Worm (Caenorhabditis elegans): ENCODE results near the gene F07G11.1.

Gene F07G11.1

DNA sequence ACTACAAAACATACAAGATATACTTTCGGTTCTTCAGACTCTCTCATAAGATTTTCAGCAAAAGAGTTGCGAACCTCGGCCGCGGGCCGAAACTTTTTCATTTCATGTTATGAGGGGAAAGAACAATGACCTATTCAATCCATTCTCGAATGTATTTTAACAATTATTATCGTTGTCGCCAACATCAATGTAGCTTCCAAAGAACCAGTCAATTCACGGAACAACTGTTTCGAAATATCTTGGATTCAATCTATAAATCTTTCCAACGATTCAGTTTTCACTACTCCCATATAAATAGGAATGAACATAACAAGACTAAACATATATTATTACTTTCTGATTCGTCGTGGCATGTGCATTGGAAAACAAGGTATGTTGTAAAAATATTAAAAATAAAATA lies at the start of gene F07G11.1:
Gene F07G11.1, plus strand, starts transcription at position 301 of the 400 bp plus-strand sequence.
- TF ChIP-seq alr-1 (tag; optimal IDR thresholded peaks at IDR 0.05) (no peak), nhr-11 (tag; optimal IDR thresholded peaks at IDR 0.05) (no peak), R02D3.7 (tag; optimal IDR thresholded peaks at IDR 0.05) (no peak), ztf-4 (tag; optimal IDR thresholded peaks at IDR 0.05) (no peak), unc-39 (tag; optimal IDR thresholded peaks at IDR 0.05) (no peak), aly-2 (tag; optimal IDR thresholded peaks at IDR 0.05) (no peak), nhr-23 (tag; optimal IDR thresholded peaks at IDR 0.05) (no peak), ztf-11 (tag; optimal IDR thresholded peaks at IDR 0.05) (no peak), nhr-12 (tag; optimal IDR thresholded peaks at IDR 0.05) (no peak), nhr-10 (tag; optimal IDR thresholded peaks at IDR 0.05) (no peak), peb-1 (tag; optimal IDR thresholded peaks at IDR 0.05) (no peak), Y55F3AM.14 (GFP tag; optimal IDR thresholded peaks at IDR 0.05) (no peak), crh-2 (tag; optimal IDR thresholded peaks at IDR 0.05) (no peak), unc-62 (GFP tag; optimal IDR thresholded peaks at IDR 0.05) (no peak), unc-55 (GFP tag; optimal IDR thresholded peaks at IDR 0.05) (no peak), lin-11 (tag; optimal IDR thresholded peaks at IDR 0.05) (no peak), ceh-82 (tag; optimal IDR thresholded peaks at IDR 0.05) (no peak)

DNA sequence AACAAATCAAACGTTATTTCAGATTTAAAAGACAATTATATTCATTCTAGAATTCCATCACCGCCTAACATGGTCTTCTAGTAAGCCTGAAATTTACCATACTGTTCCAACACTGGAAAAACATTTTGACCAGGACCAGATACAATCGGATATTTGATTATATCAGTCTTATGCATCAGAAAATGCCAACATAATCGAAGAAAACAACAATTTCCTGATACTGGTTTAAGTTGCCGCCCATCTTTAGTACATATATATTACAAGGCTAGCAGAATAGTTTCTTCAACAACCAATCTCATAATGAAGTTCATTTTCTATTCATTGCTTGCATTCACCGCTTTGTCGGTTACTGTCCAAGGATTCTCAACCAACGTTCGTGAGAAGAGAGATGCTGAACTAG lies 48.2 kb upstream of the F07G11.1 start, which contains the start of gene C13A2.12:
Gene C13A2.12, plus strand, starts transcription at position 301 of the 400 bp plus-strand sequence.
- TF ChIP-seq dmd-4 (tag; optimal IDR thresholded peaks at IDR 0.05) (no peak), nhr-11 (tag; optimal IDR thresholded peaks at IDR 0.05) (no peak), elt-1 (tag; optimal IDR thresholded peaks at IDR 0.05) (no peak)

DNA sequence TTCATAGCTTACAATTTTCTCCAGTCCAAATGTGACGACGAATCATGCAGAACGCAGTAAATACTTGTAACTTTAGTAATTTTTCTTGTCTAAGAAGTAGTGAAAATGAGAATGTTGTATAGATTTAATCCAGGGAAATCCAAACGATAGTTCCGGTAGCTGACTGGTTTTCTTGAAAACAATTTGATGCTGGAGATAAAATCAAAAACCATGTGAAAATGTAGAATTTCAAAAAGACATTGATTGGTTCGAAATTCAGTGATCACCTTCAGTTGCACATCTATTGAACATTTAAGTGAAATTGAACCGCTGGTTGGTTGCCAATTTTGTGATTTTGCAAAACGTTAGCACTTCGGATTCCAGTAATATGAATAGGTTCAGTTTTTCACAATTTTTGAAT lies 43.1 kb upstream of the F07G11.1 start, which contains the start of gene C13A2.9:
Gene C13A2.9, minus strand, starts transcription at position 101 of the 400 bp plus-strand sequence.
- no peak for TF ChIP-seq fos-1 (tag; optimal IDR thresholded peaks at IDR 0.05)
- no peak for TF ChIP-seq ama-1 (optimal IDR thresholded peaks at IDR 0.05)
- TF ChIP-seq alr-1 (tag; optimal IDR thresholded peaks at IDR 0.05), result no peak
- TF ChIP-seq egl-27 (tag; optimal IDR thresholded peaks at IDR 0.05), result no peak
- no peak for TF ChIP-seq unc-55 (GFP tag; optimal IDR thresholded peaks at IDR 0.05)
- no peak for TF ChIP-seq nhr-237 (tag; optimal IDR thresholded peaks at IDR 0.05)
- TF ChIP-seq nhr-12 (tag; optimal IDR thresholded peaks at IDR 0.05), result no peak
- no peak for TF ChIP-seq unc-39 (tag; optimal IDR thresholded peaks at IDR 0.05)
- TF ChIP-seq mdl-1 (tag; optimal IDR thresholded peaks at IDR 0.05), result no peak
- TF ChIP-seq unc-62 (GFP tag; optimal IDR thresholded peaks at IDR 0.05), result no peak
- no peak for TF ChIP-seq ztf-4 (tag; optimal IDR thresholded peaks at IDR 0.05)
- TF ChIP-seq mab-5 (tag; optimal IDR thresholded peaks at IDR 0.05), result no peak
- TF ChIP-seq nhr-129 (tag; optimal IDR thresholded peaks at IDR 0.05), result no peak
- no peak for TF ChIP-seq sem-4 (tag; optimal IDR thresholded peaks at IDR 0.05)
- TF ChIP-seq lin-39 (tag; optimal IDR thresholded peaks at IDR 0.05), result no peak
- TF ChIP-seq crh-2 (tag; optimal IDR thresholded peaks at IDR 0.05), result no peak
- TF ChIP-seq ceh-82 (tag; optimal IDR thresholded peaks at IDR 0.05), result no peak
- TF ChIP-seq nhr-10 (tag; optimal IDR thresholded peaks at IDR 0.05), result no peak
- TF ChIP-seq sma-9 (GFP tag; optimal IDR thresholded peaks at IDR 0.05), result no peak
- no peak for TF ChIP-seq sma-9 (tag; optimal IDR thresholded peaks at IDR 0.05)
- no peak for TF ChIP-seq aly-2 (tag; optimal IDR thresholded peaks at IDR 0.05)

DNA sequence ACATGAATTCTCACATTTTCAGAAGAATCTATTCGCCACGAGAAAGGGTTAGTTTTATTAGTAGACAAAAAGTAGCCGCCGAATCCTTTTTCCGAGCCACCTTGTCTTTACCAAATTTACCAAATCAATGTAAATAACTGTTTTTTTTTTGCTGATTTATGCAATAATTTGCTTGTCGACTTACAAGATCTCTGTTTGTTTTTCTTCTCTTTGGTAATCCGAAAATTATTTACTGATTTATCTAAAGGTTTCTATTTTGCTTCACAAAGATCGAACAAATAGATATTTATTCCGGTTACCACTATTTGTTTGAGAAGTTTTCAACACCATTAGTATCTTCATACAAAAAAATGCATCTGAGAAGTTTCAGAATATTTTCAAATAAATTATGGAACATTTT lies 41.2 kb upstream of the F07G11.1 start, which contains the start of gene C13A2.7:
Gene C13A2.7, plus strand, starts transcription at position 301 of the 400 bp plus-strand sequence.
- TF ChIP-seq R02D3.7 (tag; optimal IDR thresholded peaks at IDR 0.05), result no peak
- TF ChIP-seq skn-1 (tag; optimal IDR thresholded peaks at IDR 0.05), result no peak
- no peak for TF ChIP-seq nhr-21 (tag; optimal IDR thresholded peaks at IDR 0.05)
- no peak for TF ChIP-seq fos-1 (tag; optimal IDR thresholded peaks at IDR 0.05)
- TF ChIP-seq C34F6.9 (tag; optimal IDR thresholded peaks at IDR 0.05), result no peak
- no peak for TF ChIP-seq Y55F3AM.14 (GFP tag; optimal IDR thresholded peaks at IDR 0.05)

DNA sequence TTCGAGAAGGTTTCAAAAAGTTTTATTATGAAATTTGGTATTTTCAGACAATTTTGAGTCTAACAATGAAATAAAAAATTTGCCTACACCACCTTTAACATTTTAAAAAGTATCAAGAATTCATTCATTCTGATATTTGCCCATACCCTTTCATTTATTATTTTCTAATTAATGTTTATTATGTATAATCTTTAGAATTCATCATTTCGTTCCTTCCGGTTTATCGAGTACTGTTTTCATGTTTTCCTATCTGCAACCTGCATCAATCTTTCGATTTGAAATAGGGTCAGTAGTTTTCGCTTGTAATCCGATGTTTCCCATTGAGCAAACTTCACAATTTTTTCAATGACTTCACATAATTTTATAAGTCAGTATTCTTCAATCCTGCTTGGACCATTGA lies 37.8 kb upstream of the F07G11.1 start, which contains the start of gene C13A2.6:
Gene C13A2.6, plus strand, starts transcription at position 301 of the 400 bp plus-strand sequence.
- TF ChIP-seq mab-5 (tag; optimal IDR thresholded peaks at IDR 0.05) (no peak), skn-1 (tag; optimal IDR thresholded peaks at IDR 0.05) (no peak), elt-3 (tag; optimal IDR thresholded peaks at IDR 0.05) (no peak), ceh-16 (tag; optimal IDR thresholded peaks at IDR 0.05) (no peak), lsy-2 (tag; optimal IDR thresholded peaks at IDR 0.05) (no peak), Y55F3AM.14 (GFP tag; optimal IDR thresholded peaks at IDR 0.05) (no peak), ceh-82 (tag; optimal IDR thresholded peaks at IDR 0.05) (no peak), aly-2 (tag; optimal IDR thresholded peaks at IDR 0.05) (no peak), ztf-11 (tag; optimal IDR thresholded peaks at IDR 0.05) (no peak), nhr-129 (tag; optimal IDR thresholded peaks at IDR 0.05) (no peak), peb-1 (tag; optimal IDR thresholded peaks at IDR 0.05) (no peak), alr-1 (tag; optimal IDR thresholded peaks at IDR 0.05) (no peak), mbf-1 (tag; optimal IDR thresholded peaks at IDR 0.05) (no peak), nhr-11 (tag; optimal IDR thresholded peaks at IDR 0.05) (no peak)

Measured in whole organism, L2 larva.